Fruit fly (Drosophila melanogaster) Kc167 (cell line): ENCODE results near the gene Arl6IP1.

Experiments used
- Sin3A ChIP-seq: fragments of >200 bp; optimal IDR thresholded peaks from 2 replicates; lab custom pipeline; 2018; ENCODE audit warnings: missing external identifiers
- psq ChIP-seq: fragments of >200 bp; optimal IDR thresholded peaks from 2 replicates; lab custom pipeline; 2017; ENCODE audit warnings: missing external identifiers

DNA sequence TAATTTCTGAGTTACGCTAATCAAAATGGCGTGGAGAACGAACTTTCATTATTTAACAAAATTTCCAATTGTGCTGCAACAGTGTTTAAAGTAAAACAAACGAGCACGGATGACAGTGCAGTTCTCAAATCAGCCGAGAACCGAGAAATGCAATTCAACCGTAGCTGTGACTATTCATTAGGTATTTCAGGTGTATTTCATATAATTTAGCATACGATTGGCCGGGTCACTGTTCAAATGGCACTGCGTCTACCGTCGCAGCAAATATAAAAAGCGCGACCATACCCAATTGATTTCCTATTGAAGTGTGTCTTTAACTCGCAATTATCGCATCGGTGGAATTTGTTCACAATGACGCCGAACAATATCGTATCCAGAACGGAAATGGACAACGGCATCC, 22.9 kb upstream of the Arl6IP1 start, which contains the start of gene CG14893:
- no peak for TF ChIP-seq psq
- TF ChIP-seq Sin3A (lab: Kevin White, UChicago): no peak
